Fruit fly (Drosophila melanogaster) whole organism, embryonic: Measurements from ENCODE around the gene Lst8.
A peak's percentile ranks its signal among the peaks of the same experiment; 100 is the strongest.

ENCODE experiments used
- Abd-B ChIP-seq: fragments of 200-800 bp; sonication (Bioruptor generic); optimal IDR thresholded peaks from 2 replicates; lab custom pipeline; 2018; ENCODE audit warnings: missing biosample characterization, mild to moderate bottlenecking, missing genetic modification characterization, moderate library complexity
- Antp ChIP-seq: fragments of 200-800 bp; sonication (Bioruptor generic); optimal IDR thresholded peaks from 3 replicates; lab custom pipeline; 2016; ENCODE audit warnings: missing biosample characterization, missing genetic modification characterization
- Asciz ChIP-seq: fragments of 200-800 bp; sonication (Bioruptor generic); optimal IDR thresholded peaks from 2 replicates; lab custom pipeline; 2017; ENCODE audit warnings: missing biosample characterization, mild to moderate bottlenecking, missing genetic modification characterization, missing genetic modification reagents
- Atf-2 ChIP-seq: fragments of 200-800 bp; sonication (Bioruptor generic); optimal IDR thresholded peaks from 2 replicates; lab custom pipeline; 2016; ENCODE audit warnings: missing biosample characterization, missing genetic modification characterization
- Atf6 ChIP-seq: fragments of 200-800 bp; sonication (Bioruptor generic); IDR thresholded peaks from 2 replicates; pipeline ENCODE4 v1.3.6; 2022; ENCODE audit warnings: missing biosample characterization, missing genetic modification characterization
- B-H2 ChIP-seq: fragments of 200-800 bp; sonication (Bioruptor generic); optimal IDR thresholded peaks from 2 replicates; lab custom pipeline; 2018; ENCODE audit warnings: missing biosample characterization, mild to moderate bottlenecking, missing genetic modification characterization
- CG10274 ChIP-seq: fragments of 200-800 bp; sonication (Bioruptor generic); optimal IDR thresholded peaks from 3 replicates; lab custom pipeline; 2017; ENCODE audit warnings: missing biosample characterization, mild to moderate bottlenecking, missing genetic modification characterization
- CG10366 ChIP-seq: fragments of 200-800 bp; sonication (Bioruptor generic); IDR thresholded peaks from 2 replicates; pipeline ENCODE4 v1.3.6; 2022; ENCODE audit warnings: missing biosample characterization, missing genetic modification characterization
- CG10431 ChIP-seq: fragments of 200-800 bp; sonication (Bioruptor generic); optimal IDR thresholded peaks from 3 replicates; lab custom pipeline; 2018; ENCODE audit warnings: missing biosample characterization, mild to moderate bottlenecking, missing genetic modification characterization
- CG11247 ChIP-seq: fragments of 200-800 bp; sonication (Bioruptor generic); IDR thresholded peaks from 2 replicates; pipeline ENCODE4 v1.3.6; 2022; ENCODE audit warnings: missing biosample characterization, missing genetic modification characterization
- CG12659 ChIP-seq: fragments of 200-800 bp; sonication (Bioruptor generic); optimal IDR thresholded peaks from 3 replicates; lab custom pipeline; 2017; ENCODE audit warnings: mild to moderate bottlenecking, missing biosample characterization, missing genetic modification reagents, missing genetic modification characterization
- CG12744 ChIP-seq: fragments of 200-800 bp; sonication (Bioruptor generic); optimal IDR thresholded peaks from 2 replicates; lab custom pipeline; 2016; ENCODE audit warnings: missing biosample characterization, missing genetic modification characterization
- CG14965 ChIP-seq: fragments of 200-800 bp; sonication (Bioruptor generic); optimal IDR thresholded peaks from 2 replicates; lab custom pipeline; 2016; ENCODE audit warnings: missing biosample characterization, missing genetic modification characterization, borderline replicate concordance
- CG17328 ChIP-seq: fragments of 200-800 bp; sonication (Bioruptor generic); IDR thresholded peaks from 2 replicates; pipeline ENCODE4 v1.3.6; 2022; ENCODE audit warnings: missing biosample characterization, missing genetic modification characterization
- CG31224 ChIP-seq: fragments of 200-800 bp; sonication (Bioruptor generic); IDR thresholded peaks from 2 replicates; pipeline ENCODE4 v1.3.6; 2022; ENCODE audit warnings: missing biosample characterization, missing genetic modification characterization
- CG34224 ChIP-seq: fragments of 200-800 bp; sonication (Bioruptor generic); IDR thresholded peaks from 3 replicates; pipeline ENCODE4 v1.3.6; 2022; ENCODE audit warnings: missing biosample characterization, missing genetic modification characterization; ENCODE audit not compliant: partially characterized antibody
- CG34376 ChIP-seq: fragments of 200-800 bp; sonication (Bioruptor generic); optimal IDR thresholded peaks from 2 replicates; lab custom pipeline; 2018; ENCODE audit warnings: missing biosample characterization, mild to moderate bottlenecking, missing genetic modification characterization
- CG6272 ChIP-seq: fragments of 200-800 bp; sonication (Bioruptor generic); IDR thresholded peaks from 2 replicates; pipeline ENCODE4 v1.3.6; 2022; ENCODE audit warnings: missing biosample characterization, missing genetic modification characterization
- CG7357 ChIP-seq: fragments of 200-800 bp; sonication (Bioruptor generic); IDR thresholded peaks from 3 replicates; pipeline ENCODE4 v1.3.6; 2022; ENCODE audit warnings: missing biosample characterization, missing genetic modification characterization
- CoRest ChIP-seq: fragments of 200-800 bp; sonication (Bioruptor generic); optimal IDR thresholded peaks from 3 replicates; lab custom pipeline; 2018; ENCODE audit warnings: missing biosample characterization, mild to moderate bottlenecking, missing genetic modification characterization, moderate library complexity
- CrebB ChIP-seq: fragments of 200-800 bp; sonication (Bioruptor generic); optimal IDR thresholded peaks from 3 replicates; lab custom pipeline; 2018; ENCODE audit warnings: missing biosample characterization, mild to moderate bottlenecking, missing genetic modification characterization
- Dbx ChIP-seq: fragments of 200-800 bp; sonication (Bioruptor generic); IDR thresholded peaks from 3 replicates; pipeline ENCODE4 v1.3.6; 2022; ENCODE audit warnings: missing biosample characterization, missing genetic modification characterization
- Dp ChIP-seq: fragments of 200-800 bp; sonication (Bioruptor generic); optimal IDR thresholded peaks from 2 replicates; lab custom pipeline; 2018; ENCODE audit warnings: missing biosample characterization, mild to moderate bottlenecking, missing genetic modification characterization, moderate library complexity
- Gug ChIP-seq: fragments of 200-800 bp; sonication (Bioruptor generic); IDR thresholded peaks from 4 replicates; pipeline ENCODE4 v1.3.6; 2022; ENCODE audit warnings: missing biosample characterization, missing genetic modification characterization
- HHEX ChIP-seq: fragments of 200-800 bp; sonication (Bioruptor generic); optimal IDR thresholded peaks from 3 replicates; lab custom pipeline; 2017; ENCODE audit warnings: missing biosample characterization, mild to moderate bottlenecking, missing genetic modification characterization, missing genetic modification reagents
- Hand ChIP-seq: fragments of 200-800 bp; sonication (Bioruptor generic); optimal IDR thresholded peaks from 2 replicates; lab custom pipeline; 2017; ENCODE audit warnings: mild to moderate bottlenecking, missing biosample characterization, missing genetic modification reagents, missing genetic modification characterization
- Mrtf ChIP-seq: fragments of 200-800 bp; sonication (Bioruptor generic); IDR thresholded peaks from 3 replicates; pipeline ENCODE4 v1.3.6; 2022; ENCODE audit warnings: missing biosample characterization, missing genetic modification characterization
- Oaz ChIP-seq: fragments of 200-800 bp; sonication (Bioruptor generic); IDR thresholded peaks from 2 replicates; pipeline ENCODE4 v1.3.6; 2022; ENCODE audit warnings: missing biosample characterization, missing genetic modification characterization
- Sry-δ ChIP-seq: fragments of 200-800 bp; sonication (Bioruptor generic); optimal IDR thresholded peaks from 2 replicates; lab custom pipeline; 2016; ENCODE audit warnings: missing biosample characterization, missing genetic modification characterization
- Usf ChIP-seq: fragments of 200-800 bp; sonication (Bioruptor generic); optimal IDR thresholded peaks from 2 replicates; lab custom pipeline; 2017; ENCODE audit warnings: missing genotype, missing biosample characterization, missing genetic modification characterization
- br ChIP-seq: fragments of >200 bp; optimal IDR thresholded peaks from 2 replicates; lab custom pipeline; 2017
- cas ChIP-seq: fragments of 200-800 bp; sonication (Bioruptor generic); IDR thresholded peaks from 2 replicates; pipeline ENCODE4 v1.3.6; 2022; ENCODE audit warnings: missing biosample characterization, missing genetic modification characterization
- corto ChIP-seq: fragments of 200-800 bp; sonication (Bioruptor generic); optimal IDR thresholded peaks from 2 replicates; lab custom pipeline; 2016; ENCODE audit warnings: missing biosample characterization, mild to moderate bottlenecking, missing genetic modification characterization, moderate library complexity
- dm ChIP-seq: fragments of 200-800 bp; sonication (Bioruptor generic); optimal IDR thresholded peaks from 3 replicates; lab custom pipeline; 2016; ENCODE audit warnings: missing biosample characterization, missing genetic modification characterization
- en ChIP-seq: fragments of 200-800 bp; sonication (Bioruptor generic); optimal IDR thresholded peaks from 2 replicates; lab custom pipeline; 2016; ENCODE audit warnings: missing biosample characterization, missing genetic modification characterization
- fd102C ChIP-seq: fragments of 200-800 bp; sonication (Bioruptor generic); optimal IDR thresholded peaks from 2 replicates; lab custom pipeline; 2018; ENCODE audit warnings: missing biosample characterization, mild to moderate bottlenecking, missing genetic modification characterization, moderate library complexity
- fd96Cb ChIP-seq: fragments of 200-800 bp; sonication (Bioruptor generic); optimal IDR thresholded peaks from 2 replicates; lab custom pipeline; 2018; ENCODE audit warnings: missing biosample characterization, mild to moderate bottlenecking, missing genetic modification characterization, moderate library complexity
- lbe ChIP-seq: fragments of 200-800 bp; sonication (Bioruptor generic); optimal IDR thresholded peaks from 2 replicates; lab custom pipeline; 2016; ENCODE audit warnings: missing biosample characterization, mild to moderate bottlenecking, missing genetic modification characterization
- nom ChIP-seq: fragments of 200-800 bp; sonication (Bioruptor generic); optimal IDR thresholded peaks from 2 replicates; lab custom pipeline; 2017; ENCODE audit warnings: missing biosample characterization, missing genetic modification characterization, mild to moderate bottlenecking, moderate library complexity, missing genetic modification reagents
- odd ChIP-seq: fragments of 200-800 bp; sonication (Bioruptor generic); optimal IDR thresholded peaks from 2 replicates; lab custom pipeline; 2017; ENCODE audit warnings: missing biosample characterization, mild to moderate bottlenecking, missing genetic modification characterization
- pan ChIP-seq, 4 experiments: fragments of >200 bp in 3 of 4; fragments of 200-800 bp in 1 of 4; sonication (Bioruptor generic) in 1 of 4; optimal IDR thresholded peaks in 3 of 4; IDR thresholded peaks in 1 of 4; 2 replicates each; pipeline versions ENCODE4 v1.3.6 to Lab custom; 2017 to 2022; ENCODE audit warnings: missing biosample characterization in 2 of 4, missing genetic modification characterization in 2 of 4, mixed read lengths in 1 of 4
- pb ChIP-seq: fragments of 200-800 bp; sonication (Bioruptor generic); optimal IDR thresholded peaks from 3 replicates; lab custom pipeline; 2016; ENCODE audit warnings: missing biosample characterization, missing genetic modification characterization
- pum ChIP-seq: fragments of 200-800 bp; sonication (Bioruptor generic); optimal IDR thresholded peaks from 2 replicates; lab custom pipeline; 2016; ENCODE audit warnings: missing biosample characterization, missing genetic modification characterization
- rib ChIP-seq: fragments of 200-800 bp; sonication (Bioruptor generic); IDR thresholded peaks from 2 replicates; pipeline ENCODE4 v1.3.6; 2022; ENCODE audit warnings: missing biosample characterization, missing genetic modification characterization
- schlank ChIP-seq: fragments of 200-800 bp; sonication (Bioruptor generic); optimal IDR thresholded peaks from 2 replicates; lab custom pipeline; 2018; ENCODE audit warnings: missing biosample characterization, mild to moderate bottlenecking, missing genetic modification characterization
- seq ChIP-seq: fragments of 200-800 bp; sonication (Bioruptor generic); IDR thresholded peaks from 2 replicates; pipeline ENCODE4 v1.3.6; 2022; ENCODE audit warnings: missing biosample characterization, missing genetic modification characterization
- sisA ChIP-seq: fragments of 200-800 bp; sonication (Bioruptor generic); IDR thresholded peaks from 2 replicates; pipeline ENCODE4 v1.3.6; 2022; ENCODE audit warnings: missing biosample characterization, missing genetic modification characterization
- tin ChIP-seq: fragments of 200-800 bp; sonication (Bioruptor generic); optimal IDR thresholded peaks from 3 replicates; lab custom pipeline; 2016; ENCODE audit warnings: missing biosample characterization, missing genetic modification characterization
- vfl ChIP-seq: fragments of 200-800 bp; sonication (Bioruptor generic); optimal IDR thresholded peaks from 2 replicates; lab custom pipeline; 2016; ENCODE audit warnings: missing biosample characterization, missing genetic modification characterization
- vnd ChIP-seq: fragments of 200-800 bp; sonication (Bioruptor generic); IDR thresholded peaks from 3 replicates; pipeline ENCODE4 v1.3.6; 2022; ENCODE audit warnings: missing biosample characterization, missing genetic modification characterization; ENCODE audit not compliant: partially characterized antibody
- zfh1 ChIP-seq: fragments of 200-800 bp; sonication (Bioruptor generic); IDR thresholded peaks from 3 replicates; pipeline ENCODE4 v1.3.6; 2022; ENCODE audit warnings: missing biosample characterization, missing genetic modification characterization

Lst8 gene

DNA sequence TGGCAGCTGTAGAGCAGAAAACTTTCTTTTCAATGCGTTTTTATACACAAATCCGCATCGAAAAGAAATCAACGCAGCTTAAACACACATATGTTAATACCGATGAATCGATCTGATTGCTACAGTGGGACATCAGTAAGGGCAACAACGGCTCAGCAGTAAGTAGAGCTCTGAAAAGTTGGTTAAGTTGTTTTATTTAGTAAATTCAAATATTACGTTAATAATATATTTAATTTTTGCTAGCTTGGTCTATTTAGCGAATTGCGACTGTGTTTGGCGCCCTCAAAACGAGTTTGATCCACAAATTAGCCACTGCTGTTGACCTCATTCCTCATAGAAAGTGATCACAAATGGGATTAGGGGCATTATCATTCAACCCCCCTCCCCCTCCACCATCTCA lies 46.2 kb upstream of the Lst8 start (continued):
- TF ChIP-seq Oaz: no peak
- TF ChIP-seq zfh1 (GFP tag; lab: Robert Waterston, UW): peak; percentile 65; the same call in 2 of the 3 replicates
- TF ChIP-seq seq: 0 out of 2 replicates have a peak, but pooled peaks have one; percentile 32
- TF ChIP-seq CG17328 (GFP tag; lab: Robert Waterston, UW): peak; percentile 62
- no peak for TF ChIP-seq fd102C (GFP tag; lab: Kevin White, UChicago)
- peak; percentile 57 for TF ChIP-seq fd96Cb (tag; lab: Kevin White, UChicago)
- no peak for TF ChIP-seq CG10274 (GFP tag; lab: Kevin White, UChicago)
- peak; percentile 21 for TF ChIP-seq odd (GFP tag; lab: Kevin White, UChicago)
- no peak for TF ChIP-seq vfl
- TF ChIP-seq Hand (GFP tag; lab: Kevin White, UChicago): no peak
- peak; percentile 65 for TF ChIP-seq CG10366
- TF ChIP-seq corto (GFP tag; lab: Kevin White, UChicago): no peak
- TF ChIP-seq en: no peak
- no peak for TF ChIP-seq CG12744
- no peak for TF ChIP-seq CG10431 (GFP tag; lab: Kevin White, UChicago)
- peak; percentile 63 for TF ChIP-seq tin
- TF ChIP-seq schlank (tag; lab: Kevin White, UChicago): no peak
- no peak for TF ChIP-seq pan (optimal IDR thresholded peaks at IDR 0.05; lab: Kevin White, UChicago)
- TF ChIP-seq pan (GFP tag; optimal IDR thresholded peaks at IDR 0.05 in 1 of 2, IDR thresholded peaks at IDR 0.05 in 1 of 2): peak in 1 of 2 experiments; percentile 76
- no peak for TF ChIP-seq Dp (GFP tag; lab: Kevin White, UChicago)
- TF ChIP-seq Usf (GFP tag; lab: Kevin White, UChicago): no peak
- no peak for TF ChIP-seq CG7357
- TF ChIP-seq vnd: no peak
- TF ChIP-seq Atf-2: no peak
- TF ChIP-seq B-H2 (GFP tag; lab: Kevin White, UChicago): no peak
- peak; percentile 32 for TF ChIP-seq CG12659 (GFP tag; lab: Kevin White, UChicago)
- TF ChIP-seq HHEX (GFP tag; lab: Kevin White, UChicago): peak; percentile 11
- peak; percentile 49 for TF ChIP-seq CoRest (tag; lab: Kevin White, UChicago)
- no peak for TF ChIP-seq CG14965
- TF ChIP-seq Antp (GFP tag; lab: Kevin White, UChicago): no peak
- TF ChIP-seq Mrtf (GFP tag; lab: Robert Waterston, UW): peak; percentile 62; the same call in 1 of the 3 replicates
- TF ChIP-seq Gug: peak; percentile 56; the same call in 3 of the 4 replicates
- TF ChIP-seq cas: no peak
- TF ChIP-seq lbe (GFP tag; lab: Kevin White, UChicago): no peak
- no peak for TF ChIP-seq pb (GFP tag; lab: Kevin White, UChicago)
- no peak for TF ChIP-seq CG6272 (GFP tag; lab: Robert Waterston, UW)
- no peak for TF ChIP-seq CG34376 (GFP tag; lab: Kevin White, UChicago)
- TF ChIP-seq CrebB (tag; lab: Kevin White, UChicago): no peak
- no peak for TF ChIP-seq pum (GFP tag; lab: Kevin White, UChicago)
- peak; percentile 68 for TF ChIP-seq Asciz (GFP tag; lab: Kevin White, UChicago)
- no peak for TF ChIP-seq Atf6 (GFP tag; lab: Robert Waterston, UW)
- TF ChIP-seq CG11247 (GFP tag; lab: Robert Waterston, UW): peak; percentile 58
- TF ChIP-seq br (lab: Kevin White, UChicago): no peak
- TF ChIP-seq sisA (GFP tag; lab: Robert Waterston, UW): peak; percentile 82
- no peak for TF ChIP-seq rib (GFP tag; lab: Robert Waterston, UW)
- no peak for TF ChIP-seq CG34224
- TF ChIP-seq nom: no peak
- no peak for TF ChIP-seq Dbx (GFP tag; lab: Robert Waterston, UW)
- TF ChIP-seq Abd-B (GFP tag; lab: Kevin White, UChicago): peak; percentile 38
- no peak for TF ChIP-seq Sry-δ (GFP tag; lab: Kevin White, UChicago)
- TF ChIP-seq CG31224 (GFP tag; lab: Robert Waterston, UW): no peak
- no peak for TF ChIP-seq dm (GFP tag; lab: Kevin White, UChicago)
